Worm (Caenorhabditis elegans) whole organism, L1 larva: ENCODE measurements around the gene Y53F4B.26.

Source experiments
- Y116A8C.19 ChIP-seq: sonication (generic microtip); optimal IDR thresholded peaks from 2 replicates; lab custom pipeline; 2016; ENCODE audit warnings: missing compliant biosample characterization, missing genetic modification characterization, borderline replicate concordance
- ama-1 ChIP-seq: fragments of 150-350 bp; optimal IDR thresholded peaks from 2 replicates; lab custom pipeline; 2014
- ceh-82 ChIP-seq, 3 experiments: fragments of 150-350 bp in 1 of 3; sonication (generic microtip) in 2 of 3; optimal IDR thresholded peaks; 2 replicates each; lab custom pipeline; 2014 to 2017; ENCODE audit warnings: missing biosample characterization in 3 of 3, missing genetic modification characterization in 3 of 3
- egl-13 ChIP-seq: sonication (generic microtip); optimal IDR thresholded peaks from 2 replicates; lab custom pipeline; 2016; ENCODE audit warnings: missing genotype, missing genetic modification reagents, missing genetic modification characterization, missing compliant biosample characterization
- elt-2 ChIP-seq: sonication (generic microtip); optimal IDR thresholded peaks from 2 replicates; lab custom pipeline; 2016; ENCODE audit warnings: missing genetic modification characterization, mild to moderate bottlenecking, inconsistent platforms, missing compliant biosample characterization, missing genetic modification reagents
- lin-13 ChIP-seq: fragments of 150-350 bp; optimal IDR thresholded peaks from 2 replicates; lab custom pipeline; 2014; ENCODE audit warnings: missing biosample characterization, missing genetic modification reagents, missing genetic modification characterization
- mdl-1 ChIP-seq, 2 experiments: fragments of 150-350 bp; optimal IDR thresholded peaks; 2 replicates each; lab custom pipeline; 2014 to 2017; ENCODE audit warnings: missing biosample characterization in 2 of 2, missing genetic modification characterization in 2 of 2, inconsistent platforms in 1 of 2
- nhr-11 ChIP-seq: fragments of 150-350 bp; optimal IDR thresholded peaks from 2 replicates; lab custom pipeline; 2014; ENCODE audit warnings: missing biosample characterization, missing genetic modification characterization
- nhr-237 ChIP-seq: fragments of 150-350 bp; optimal IDR thresholded peaks from 2 replicates; lab custom pipeline; 2014; ENCODE audit warnings: missing biosample characterization, missing genetic modification characterization
- nhr-28 ChIP-seq: fragments of 150-350 bp; optimal IDR thresholded peaks from 2 replicates; lab custom pipeline; 2014; ENCODE audit warnings: missing biosample characterization, missing genetic modification characterization
- nhr-47 ChIP-seq: sonication (generic microtip); optimal IDR thresholded peaks from 2 replicates; lab custom pipeline; 2016; ENCODE audit warnings: mild to moderate bottlenecking, missing genetic modification characterization, moderate library complexity, missing compliant biosample characterization
- unc-86 ChIP-seq: sonication (generic microtip); optimal IDR thresholded peaks from 2 replicates; lab custom pipeline; 2016; ENCODE audit warnings: missing genetic modification characterization, missing compliant biosample characterization
- unc-98 ChIP-seq: fragments of 200-800 bp; sonication (Bioruptor generic); IDR thresholded peaks from 2 replicates; pipeline ENCODE4 v1.3.6; 2022; ENCODE audit warnings: missing genetic modification characterization, missing compliant biosample characterization
- ztf-11 ChIP-seq, 2 experiments: sonication (generic microtip); optimal IDR thresholded peaks; 2 replicates each; lab custom pipeline; 2016 to 2017; ENCODE audit warnings: missing genetic modification characterization in 2 of 2, missing biosample characterization in 1 of 2, missing compliant biosample characterization in 1 of 2

ce11 chrII:15167340-15167739, 26.6 kb upstream of the Y53F4B.26 start, which contains the start of gene gst-28:
- TF ChIP-seq nhr-11 (tag; lab: Kevin White, UChicago): no peak
- TF ChIP-seq nhr-28: no peak
- TF ChIP-seq lin-13: no peak
- no peak for TF ChIP-seq ztf-11 (tag; optimal IDR thresholded peaks at IDR 0.05; lab: Kevin White, UChicago)
- TF ChIP-seq ceh-82 (tag; optimal IDR thresholded peaks at IDR 0.05; lab: Kevin White, UChicago): no peak
- TF ChIP-seq nhr-237 (tag; lab: Kevin White, UChicago): no peak
- no peak for TF ChIP-seq nhr-47
- TF ChIP-seq ama-1 (lab: Kevin White, UChicago): no peak
- no peak for TF ChIP-seq egl-13 (tag; lab: Kevin White, UChicago)
- no peak for TF ChIP-seq unc-86 (tag; lab: Kevin White, UChicago)
- TF ChIP-seq elt-2 (tag; lab: Kevin White, UChicago): no peak
- peak in 1 of 2 experiments; percentile 40 for TF ChIP-seq mdl-1 (tag; optimal IDR thresholded peaks at IDR 0.05; lab: Kevin White, UChicago)
- TF ChIP-seq Y116A8C.19 (tag; lab: Kevin White, UChicago): no peak
- TF ChIP-seq unc-98: no peak
